Worm (Caenorhabditis elegans): ENCODE results near the gene rnp-3.
"Not testable (repeated sequence)": the region's sequence is repeated elsewhere in the genome, so short reads cannot be mapped to it uniquely, and the experiment has no call there.

Gene rnp-3

DNA sequence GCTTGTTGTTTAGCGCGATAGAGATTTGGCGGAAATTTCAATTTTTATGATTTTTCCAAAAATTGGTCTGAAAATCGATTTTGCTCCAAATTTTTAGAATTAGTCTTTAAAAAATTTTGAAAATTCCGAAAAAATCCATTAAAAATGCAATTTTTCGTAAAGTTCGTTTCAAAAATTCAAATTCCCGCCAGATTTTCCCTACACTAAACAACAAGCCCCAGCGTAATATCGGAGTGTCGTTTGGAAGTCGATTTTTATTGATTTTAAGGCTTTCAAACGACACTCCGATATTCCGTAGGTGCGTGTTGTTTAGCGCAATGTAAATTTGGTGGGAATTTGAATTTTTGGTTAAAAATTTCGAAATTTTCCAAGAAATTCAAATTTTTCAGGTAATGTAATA, 2.8 kb downstream of the rnp-3 start:
- no peak for TF ChIP-seq ceh-24 (tag; optimal IDR thresholded peaks at IDR 0.05)
- no peak for TF ChIP-seq syd-9 (tag; optimal IDR thresholded peaks at IDR 0.05)
- TF ChIP-seq pha-2 (tag; optimal IDR thresholded peaks at IDR 0.05): no peak
- no peak for TF ChIP-seq ceh-30 (tag; optimal IDR thresholded peaks at IDR 0.05)
- no peak for TF ChIP-seq elt-4 (tag; optimal IDR thresholded peaks at IDR 0.05)
- no peak for TF ChIP-seq tbx-7 (tag; optimal IDR thresholded peaks at IDR 0.05)
- no peak for TF ChIP-seq pros-1 (tag; optimal IDR thresholded peaks at IDR 0.05)
- no peak for TF ChIP-seq ceh-14 (tag; optimal IDR thresholded peaks at IDR 0.05)
- no peak for TF ChIP-seq nhr-11 (tag; optimal IDR thresholded peaks at IDR 0.05)
- TF ChIP-seq hlh-8 (tag; optimal IDR thresholded peaks at IDR 0.05): no peak
- TF ChIP-seq zip-5 (tag; optimal IDR thresholded peaks at IDR 0.05): no peak

DNA sequence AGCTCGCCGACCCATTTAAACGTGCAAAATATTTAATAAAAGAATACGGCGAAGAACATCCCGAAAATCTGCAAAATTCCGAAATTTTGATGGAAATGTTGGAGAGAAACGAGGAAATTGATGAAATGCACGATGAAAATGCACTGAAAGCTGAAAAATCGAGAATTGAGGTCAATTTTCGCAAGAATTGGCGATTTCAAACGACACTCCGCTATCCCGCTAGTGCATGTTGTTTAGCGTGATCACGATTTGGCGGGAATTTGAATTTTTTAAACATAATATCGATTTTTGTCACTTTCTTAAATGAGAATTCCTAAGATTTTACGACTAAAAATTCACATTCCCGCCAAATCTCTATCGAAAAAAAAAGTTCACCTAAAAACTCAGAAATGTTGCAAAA, 3.7 kb downstream of the rnp-3 start:
- TF ChIP-seq unc-42 (tag; optimal IDR thresholded peaks at IDR 0.05): no peak
- TF ChIP-seq unc-3 (GFP tag; conservative IDR thresholded peaks at IDR 0.05): no peak
- no peak for TF ChIP-seq unc-3 (tag; optimal IDR thresholded peaks at IDR 0.05)
- TF ChIP-seq rnt-1 (tag; optimal IDR thresholded peaks at IDR 0.05): no peak
- no peak for TF ChIP-seq ets-4 (tag; optimal IDR thresholded peaks at IDR 0.05)
- no peak for TF ChIP-seq ceh-6 (GFP tag; optimal IDR thresholded peaks at IDR 0.05)
- no peak for TF ChIP-seq pat-9 (tag; optimal IDR thresholded peaks at IDR 0.05)
- no peak for TF ChIP-seq nhr-232 (tag; optimal IDR thresholded peaks at IDR 0.05)
- TF ChIP-seq mec-3 (tag; optimal IDR thresholded peaks at IDR 0.05; ENCODE audit: borderline replicate concordance): no peak
- no peak for TF ChIP-seq ceh-45 (GFP tag; IDR thresholded peaks at IDR 0.05)
- TF ChIP-seq sox-4 (tag; optimal IDR thresholded peaks at IDR 0.05): no peak
- TF ChIP-seq zip-5 (tag; optimal IDR thresholded peaks at IDR 0.05): no peak
- no peak for TF ChIP-seq ceh-22 (tag; optimal IDR thresholded peaks at IDR 0.05)
- no peak for TF ChIP-seq madf-2 (tag; optimal IDR thresholded peaks at IDR 0.05)
- TF ChIP-seq pag-3 (tag; optimal IDR thresholded peaks at IDR 0.05; ENCODE audit: borderline replicate concordance): no peak

DNA sequence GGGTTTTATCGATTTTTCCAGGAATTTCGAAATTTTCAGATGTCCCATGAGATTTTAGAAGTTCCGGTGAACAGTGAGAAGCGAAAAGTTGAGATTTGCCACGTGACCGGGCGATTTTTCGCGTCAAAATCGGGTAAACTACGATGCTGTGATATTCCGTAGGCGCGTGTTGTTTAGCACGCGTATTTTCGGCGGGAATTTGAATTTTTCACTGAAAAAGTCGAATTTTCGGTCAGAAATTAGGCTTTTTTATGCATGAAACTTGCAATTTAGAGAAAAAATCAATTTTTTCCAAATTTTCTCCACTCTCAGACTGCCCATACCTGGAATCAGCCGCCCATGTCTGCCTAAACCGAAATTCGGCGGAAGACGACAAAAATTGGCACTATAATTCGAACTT, 4.5 kb downstream of the rnp-3 start, which contains the start of gene tsen-34:
Gene tsen-34 (plus strand): TSS at position 34 of the 400 bp plus-strand sequence.
- TF ChIP-seq unc-42 (tag; optimal IDR thresholded peaks at IDR 0.05): no peak
- TF ChIP-seq pag-3 (tag; optimal IDR thresholded peaks at IDR 0.05; ENCODE audit: borderline replicate concordance): no peak
- TF ChIP-seq ahr-1 (tag; optimal IDR thresholded peaks at IDR 0.05): no peak

DNA sequence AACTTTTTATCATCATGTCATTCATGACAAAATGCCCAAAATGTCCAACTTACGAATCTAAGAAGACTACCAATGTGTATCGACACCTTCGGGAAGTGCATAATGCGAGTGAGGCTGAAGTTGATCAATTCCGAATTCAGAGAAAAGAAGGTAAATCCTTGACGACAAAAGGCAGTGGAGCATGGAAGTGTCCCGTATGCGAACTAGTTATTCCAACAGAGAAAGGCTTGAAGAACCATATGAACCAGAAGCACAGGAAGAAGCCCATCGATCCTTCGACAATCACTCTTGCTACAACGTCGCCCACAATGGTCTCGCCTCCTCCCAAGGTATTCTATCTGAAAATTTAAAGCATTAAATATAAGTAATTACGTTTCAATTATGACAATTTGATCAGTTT, 12.2 kb downstream of the rnp-3 start, which contains the start of gene K08D10.11:
Gene K08D10.11 (minus strand): TSS at position 101 of the 400 bp plus-strand sequence.
- not testable (repeated sequence) for TF ChIP-seq lin-11 (tag; optimal IDR thresholded peaks at IDR 0.05); T23F11.4 (GFP tag; optimal IDR thresholded peaks at IDR 0.05); npax-4 (tag; optimal IDR thresholded peaks at IDR 0.05)

DNA sequence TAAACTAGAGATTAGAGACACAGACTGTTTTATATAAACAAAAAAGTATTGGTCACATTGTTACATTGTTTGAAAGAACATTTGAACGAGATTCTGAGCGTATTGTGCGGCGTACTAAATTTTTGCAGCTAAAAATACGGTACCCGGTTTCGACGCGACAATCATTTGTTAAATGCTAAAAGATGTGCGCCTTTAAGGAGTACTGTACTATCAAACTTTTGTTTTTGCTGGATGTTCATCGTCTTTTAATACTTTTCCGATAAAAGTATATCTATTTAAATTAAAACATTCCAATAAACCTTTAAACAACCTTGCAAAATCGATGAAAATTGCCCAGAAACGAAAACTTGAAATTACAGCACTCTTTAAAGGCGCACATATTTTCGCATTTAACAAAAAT, 22.8 kb downstream of the rnp-3 start, which contains the start of gene K06B9.6:
Gene K06B9.6 (minus strand): TSS at position 101 of the 400 bp plus-strand sequence.
- not testable (repeated sequence) for TF ChIP-seq fkh-10 (GFP tag; optimal IDR thresholded peaks at IDR 0.05); pag-3 (tag; optimal IDR thresholded peaks at IDR 0.05; ENCODE audit: borderline replicate concordance); unc-42 (tag; optimal IDR thresholded peaks at IDR 0.05)

DNA sequence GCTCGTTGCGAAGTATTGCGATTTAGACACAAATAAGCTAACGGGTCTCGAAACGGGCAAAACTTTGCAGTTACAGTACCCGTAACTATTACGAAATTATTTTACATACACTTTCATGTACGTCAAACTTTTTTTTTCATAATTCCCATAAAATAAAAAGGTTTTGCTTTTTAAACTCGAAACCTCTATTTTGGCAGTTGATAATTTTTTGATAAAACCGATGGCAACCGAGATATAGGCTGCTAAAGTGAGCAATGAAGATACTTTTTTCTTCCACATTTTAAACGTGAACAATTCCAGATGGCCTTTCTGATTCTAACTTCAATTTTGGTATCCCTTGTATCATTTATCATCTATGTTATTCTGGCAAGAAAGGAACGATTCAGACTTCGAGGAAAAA, 23.3 kb downstream of the rnp-3 start, which contains the start of gene cyp-25A6:
Gene cyp-25A6 (plus strand): TSS at position 301 of the 400 bp plus-strand sequence.
- not testable (repeated sequence) for TF ChIP-seq elt-4, fax-1, ttx-3 (tag; optimal IDR thresholded peaks at IDR 0.05)

Data from whole organism, late embryonic.